Fruit fly (Drosophila melanogaster): ENCODE results near the gene CG31523.

CG31523 gene

DNA sequence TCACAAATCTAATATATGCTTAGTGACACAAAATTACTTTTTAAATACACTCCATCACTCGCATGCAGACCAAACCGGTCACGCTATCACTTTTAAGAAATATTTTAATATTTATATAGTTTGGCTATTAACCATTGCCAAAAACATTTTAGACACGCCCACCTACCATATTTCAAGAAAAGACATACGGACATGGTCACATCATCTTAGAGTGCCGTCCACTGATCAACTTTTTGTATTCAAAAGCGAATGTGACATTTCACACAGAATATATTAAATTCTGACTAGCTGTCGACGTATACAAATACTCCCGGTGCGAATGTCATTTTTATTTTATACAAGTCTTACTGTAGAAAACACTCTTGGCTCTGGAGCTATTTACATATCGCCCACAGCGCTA, 62.9 kb downstream of the CG31523 start, which contains the start of gene CG31528:
Gene CG31528 (plus strand): TSS at position 301 of the 400 bp plus-strand sequence.
- TF ChIP-seq Ets98B (GFP tag; IDR thresholded peaks at IDR 0.05) (no peak), gl (tag; optimal IDR thresholded peaks at IDR 0.05) (no peak), D1 (tag; optimal IDR thresholded peaks at IDR 0.05) (no peak), EcR (GFP tag; optimal IDR thresholded peaks at IDR 0.05) (no peak), CG17806 (tag; optimal IDR thresholded peaks at IDR 0.05) (no peak), CG12605 (GFP tag; IDR thresholded peaks at IDR 0.05) (no peak), CG14655 (GFP tag; optimal IDR thresholded peaks at IDR 0.05) (no peak), CG15710 (tag; optimal IDR thresholded peaks at IDR 0.05) (no peak), Pif1B (GFP tag; optimal IDR thresholded peaks at IDR 0.05) (no peak), CG4496 (GFP tag; IDR thresholded peaks at IDR 0.05) (no peak), CG9948 (tag; optimal IDR thresholded peaks at IDR 0.05) (no peak), CG8159 (tag; optimal IDR thresholded peaks at IDR 0.05) (no peak), rn (GFP tag; IDR thresholded peaks at IDR 0.05) (no peak), CG34367 (tag; optimal IDR thresholded peaks at IDR 0.05) (no peak), Pif1A (GFP tag; optimal IDR thresholded peaks at IDR 0.05) (no peak), CG13204 (GFP tag; optimal IDR thresholded peaks at IDR 0.05) (no peak)
